Worm (Caenorhabditis elegans) whole organism, L3 larva: Measurements from ENCODE around the gene Y56A3A.28.

Experiments used
- R02D3.7 ChIP-seq: fragments of 150-350 bp; optimal IDR thresholded peaks from 2 replicates; lab custom pipeline; 2014; ENCODE audit warnings: missing biosample characterization, missing genetic modification characterization
- aly-2 ChIP-seq: fragments of 150-350 bp; optimal IDR thresholded peaks from 2 replicates; lab custom pipeline; 2014; ENCODE audit warnings: missing biosample characterization, missing genetic modification characterization
- ceh-9 ChIP-seq: sonication (generic microtip); optimal IDR thresholded peaks from 2 replicates; lab custom pipeline; 2018; ENCODE audit warnings: missing biosample characterization, missing genetic modification characterization
- elt-1 ChIP-seq: fragments of 150-350 bp; optimal IDR thresholded peaks from 2 replicates; lab custom pipeline; 2014; ENCODE audit warnings: missing biosample characterization, missing genetic modification characterization
- elt-2 ChIP-seq: sonication (generic microtip); optimal IDR thresholded peaks from 2 replicates; lab custom pipeline; 2016; ENCODE audit warnings: missing genetic modification reagents, mild to moderate bottlenecking, missing genetic modification characterization, missing compliant biosample characterization
- elt-3 ChIP-seq, 3 experiments: fragments of 150-350 bp in 1 of 3; sonication (generic microtip) in 2 of 3; optimal IDR thresholded peaks; 2 replicates in 2 of 3; 4 replicates in 1 of 3; lab custom pipeline; 2014 to 2017; ENCODE audit warnings: missing biosample characterization in 3 of 3, missing genetic modification characterization in 3 of 3
- fkh-10 ChIP-seq: sonication (generic microtip); optimal IDR thresholded peaks from 2 replicates; lab custom pipeline; 2017; ENCODE audit warnings: missing biosample characterization, missing genetic modification reagents, missing genetic modification characterization
- fkh-2 ChIP-seq: fragments of 150-350 bp; optimal IDR thresholded peaks from 2 replicates; lab custom pipeline; 2014; ENCODE audit warnings: missing biosample characterization, missing genetic modification reagents, missing genetic modification characterization
- fos-1 ChIP-seq: fragments of 150-350 bp; optimal IDR thresholded peaks from 2 replicates; lab custom pipeline; 2014; ENCODE audit warnings: missing biosample characterization, missing genetic modification characterization
- jun-1 ChIP-seq: fragments of 150-350 bp; optimal IDR thresholded peaks from 2 replicates; lab custom pipeline; 2014; ENCODE audit warnings: missing biosample characterization, missing genetic modification reagents, missing genetic modification characterization
- lin-15B ChIP-seq: fragments of 150-350 bp; optimal IDR thresholded peaks from 2 replicates; lab custom pipeline; 2014; ENCODE audit warnings: missing biosample characterization, missing genetic modification characterization
- lin-39 ChIP-seq: fragments of 150-350 bp; optimal IDR thresholded peaks from 2 replicates; lab custom pipeline; 2018; ENCODE audit warnings: missing biosample characterization, missing genetic modification reagents, missing genetic modification characterization
- mdl-1 ChIP-seq: fragments of 150-350 bp; optimal IDR thresholded peaks from 2 replicates; lab custom pipeline; 2014; ENCODE audit warnings: missing biosample characterization, missing genetic modification characterization
- mml-1 ChIP-seq: fragments of 150-350 bp; sonication (generic microtip); optimal IDR thresholded peaks from 3 replicates; lab custom pipeline; 2014; ENCODE audit warnings: missing biosample characterization, missing genetic modification characterization
- nfya-1 ChIP-seq: sonication (generic microtip); optimal IDR thresholded peaks from 2 replicates; lab custom pipeline; 2017; ENCODE audit warnings: missing genetic modification characterization, mild to moderate bottlenecking, missing compliant biosample characterization, antibody characterized with exemption, moderate library complexity; ENCODE audit not compliant: insufficient read depth
- nhr-11 ChIP-seq: fragments of 150-350 bp; optimal IDR thresholded peaks from 2 replicates; lab custom pipeline; 2014; ENCODE audit warnings: missing biosample characterization, missing genetic modification characterization
- nhr-237 ChIP-seq: fragments of 150-350 bp; optimal IDR thresholded peaks from 2 replicates; lab custom pipeline; 2014; ENCODE audit warnings: missing biosample characterization, missing genetic modification characterization
- nhr-25 ChIP-seq: sonication (generic microtip); optimal IDR thresholded peaks from 2 replicates; lab custom pipeline; 2017; ENCODE audit warnings: missing biosample characterization, missing genetic modification characterization
- nhr-28 ChIP-seq: fragments of 150-350 bp; optimal IDR thresholded peaks from 2 replicates; lab custom pipeline; 2014; ENCODE audit warnings: missing biosample characterization, missing genetic modification characterization
- nhr-43 ChIP-seq: sonication (generic microtip); optimal IDR thresholded peaks from 2 replicates; lab custom pipeline; 2016; ENCODE audit warnings: mild to moderate bottlenecking, missing genetic modification characterization, missing compliant biosample characterization; ENCODE audit not compliant: poor library complexity, severe bottlenecking
- nhr-76 ChIP-seq: fragments of 150-350 bp; sonication (generic microtip); optimal IDR thresholded peaks from 5 replicates; lab custom pipeline; 2014; ENCODE audit warnings: missing biosample characterization, missing genetic modification characterization
- pha-4 ChIP-seq: fragments of 150-350 bp; optimal IDR thresholded peaks from 2 replicates; lab custom pipeline; 2014; ENCODE audit warnings: missing biosample characterization, missing genetic modification reagents, missing genetic modification characterization
- pqm-1 ChIP-seq: fragments of 150-350 bp; optimal IDR thresholded peaks from 2 replicates; lab custom pipeline; 2017; ENCODE audit warnings: missing biosample characterization, missing genetic modification characterization, inconsistent platforms
- snpc-4 ChIP-seq: fragments of 150-350 bp; optimal IDR thresholded peaks from 2 replicates; lab custom pipeline; 2014; ENCODE audit warnings: missing biosample characterization, missing genetic modification characterization
- tbx-2 ChIP-seq: sonication (generic microtip); optimal IDR thresholded peaks from 2 replicates; lab custom pipeline; 2016; ENCODE audit warnings: mild to moderate bottlenecking, missing genetic modification characterization, missing compliant biosample characterization
- unc-39 ChIP-seq: sonication (generic microtip); optimal IDR thresholded peaks from 4 replicates; lab custom pipeline; 2017; ENCODE audit warnings: missing biosample characterization, missing genetic modification characterization
- zag-1 ChIP-seq: fragments of 150-350 bp; optimal IDR thresholded peaks from 2 replicates; lab custom pipeline; 2014; ENCODE audit warnings: missing biosample characterization, missing genetic modification characterization
- ztf-11 ChIP-seq: fragments of 150-350 bp; optimal IDR thresholded peaks from 2 replicates; lab custom pipeline; 2014; ENCODE audit warnings: missing biosample characterization, missing genetic modification characterization
- ztf-4 ChIP-seq: fragments of 150-350 bp; optimal IDR thresholded peaks from 2 replicates; lab custom pipeline; 2014; ENCODE audit warnings: missing biosample characterization, missing genetic modification characterization

Gene Y56A3A.28

DNA sequence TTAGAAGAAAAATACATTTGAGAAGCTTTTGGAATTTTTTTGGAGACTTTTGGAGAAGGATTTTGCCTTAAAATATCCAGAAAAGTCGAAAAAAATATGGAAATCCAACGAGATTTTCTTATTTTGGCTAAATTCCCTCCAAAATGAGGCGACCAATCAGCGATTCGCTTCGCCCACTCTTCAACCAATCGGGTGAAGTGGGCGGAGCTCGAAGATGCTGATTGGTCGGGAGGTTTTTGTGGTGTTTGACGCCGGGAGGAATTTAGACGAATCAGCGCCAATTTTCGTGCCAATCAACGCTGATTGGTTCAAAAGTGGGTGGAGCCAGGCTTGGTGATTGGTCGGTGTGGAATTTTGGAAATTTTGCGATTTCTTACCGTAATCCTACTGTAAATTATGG is 9.6 kb upstream of the Y56A3A.28 start:
- TF ChIP-seq nfya-1, result peak; percentile 96
- TF ChIP-seq ztf-4, result no peak

DNA sequence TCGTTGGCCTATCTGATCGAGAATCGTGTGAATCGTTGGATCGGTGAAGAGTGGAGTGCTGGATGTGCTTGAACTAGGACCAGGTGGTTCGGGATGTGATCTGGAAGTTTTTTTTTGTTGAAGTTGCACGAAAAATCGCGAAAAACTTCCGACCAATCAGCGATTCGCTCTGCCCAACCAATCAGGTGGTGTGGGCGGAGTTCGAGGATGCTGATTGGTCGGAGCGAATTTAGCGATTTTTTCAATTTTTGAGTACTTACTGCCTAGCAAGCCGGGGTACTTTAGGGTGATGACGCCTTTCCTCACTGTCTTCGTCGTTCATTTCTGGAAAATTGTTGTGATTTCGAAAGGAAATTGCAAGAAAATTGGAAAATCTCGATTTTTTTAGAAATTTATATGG is 7.6 kb upstream of the Y56A3A.28 start, which contains the start of gene Y56A3A.30:
Y56A3A.30 (minus strand) TSS at position 324 of the 400 bp plus-strand sequence.
- TF ChIP-seq nfya-1, result peak; percentile 91
- TF ChIP-seq aly-2 (tag; lab: Kevin White, UChicago), result no peak

DNA sequence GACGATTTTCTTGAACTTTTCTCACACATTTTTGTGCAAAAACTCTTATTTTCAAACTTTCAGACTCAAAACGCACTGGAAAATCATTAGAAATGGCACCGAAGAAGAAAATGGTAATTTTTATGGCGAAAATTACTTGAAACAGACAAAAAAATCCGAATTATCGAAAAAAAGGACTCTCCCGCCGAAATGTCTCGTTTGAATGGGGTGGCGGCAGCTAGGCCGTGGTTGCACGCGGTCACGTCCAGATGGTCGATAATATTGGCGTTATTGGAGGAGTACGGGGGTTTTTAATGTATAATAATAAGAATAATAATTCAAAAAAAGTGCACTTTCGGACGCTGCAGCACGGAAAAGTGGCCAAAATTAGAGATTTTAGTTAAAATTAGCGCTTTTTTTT is 3.2 kb upstream of the Y56A3A.28 start, which contains the start of gene Y56A3A.31:
Y56A3A.31 (plus strand) TSS at position 64 of the 400 bp plus-strand sequence.
- no peak for TF ChIP-seq nhr-11 (tag; lab: Kevin White, UChicago)
- peak; percentile 7 for TF ChIP-seq pha-4 (tag; lab: Kevin White, UChicago)
- TF ChIP-seq nfya-1, result peak; percentile 35

DNA sequence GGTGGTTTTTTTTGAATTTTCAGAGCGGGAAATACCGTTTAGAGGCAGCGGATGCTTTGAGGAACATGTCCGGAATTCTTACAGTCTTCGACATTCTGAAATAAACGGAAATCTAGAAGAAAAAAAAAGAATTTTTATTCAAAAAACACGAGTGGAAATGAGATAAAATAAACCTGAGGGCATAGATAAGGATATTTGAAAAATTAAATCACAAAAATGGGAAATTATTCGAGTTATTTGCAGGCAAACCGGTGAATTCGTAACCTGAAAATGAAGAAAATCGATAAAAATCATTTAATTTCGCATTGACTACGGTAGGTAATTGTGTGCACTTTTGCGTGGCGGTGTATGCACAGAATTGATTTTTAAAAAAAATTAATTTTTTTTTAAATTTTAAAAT is 2.8 kb upstream of the Y56A3A.28 start, which contains the start of gene ung-1:
ung-1 (minus strand) TSS at position 101 of the 400 bp plus-strand sequence.
- TF ChIP-seq fkh-2 (no peak), snpc-4 (tag; lab: Kevin White, UChicago) (no peak), ztf-11 (tag; lab: Kevin White, UChicago) (no peak), nhr-28 (tag; lab: Kevin White, UChicago) (no peak), nhr-25 (tag; lab: Kevin White, UChicago) (no peak), nhr-237 (tag; lab: Kevin White, UChicago) (no peak), nhr-43 (no peak), jun-1 (tag; lab: Kevin White, UChicago) (no peak), elt-2 (no peak), elt-3 (tag; optimal IDR thresholded peaks at IDR 0.05; lab: Kevin White, UChicago) (no peak)
- TF ChIP-seq, all 47 proteins: peak for 0

DNA sequence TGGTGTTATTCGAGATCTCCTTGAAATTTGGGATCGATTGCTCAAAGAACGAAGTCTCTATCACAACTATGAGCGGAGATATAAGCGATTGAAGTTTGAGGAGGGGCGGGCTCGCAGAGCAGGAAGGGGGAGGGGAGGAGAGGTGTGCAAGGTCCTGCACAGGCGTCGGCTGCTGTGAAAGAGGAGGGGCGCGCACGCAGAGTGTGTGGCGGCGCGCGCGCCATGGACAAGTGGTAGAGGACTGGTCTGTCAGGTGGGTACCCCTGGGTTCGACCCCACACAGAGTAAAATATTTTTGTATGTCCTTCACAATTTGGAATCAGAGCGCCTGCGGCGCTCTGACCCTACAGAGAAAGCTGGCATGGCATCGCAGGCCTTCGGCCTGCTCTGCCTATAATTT is 4.1 kb downstream of the Y56A3A.28 start:
- peak; percentile 4 for TF ChIP-seq snpc-4 (tag; lab: Kevin White, UChicago)

DNA sequence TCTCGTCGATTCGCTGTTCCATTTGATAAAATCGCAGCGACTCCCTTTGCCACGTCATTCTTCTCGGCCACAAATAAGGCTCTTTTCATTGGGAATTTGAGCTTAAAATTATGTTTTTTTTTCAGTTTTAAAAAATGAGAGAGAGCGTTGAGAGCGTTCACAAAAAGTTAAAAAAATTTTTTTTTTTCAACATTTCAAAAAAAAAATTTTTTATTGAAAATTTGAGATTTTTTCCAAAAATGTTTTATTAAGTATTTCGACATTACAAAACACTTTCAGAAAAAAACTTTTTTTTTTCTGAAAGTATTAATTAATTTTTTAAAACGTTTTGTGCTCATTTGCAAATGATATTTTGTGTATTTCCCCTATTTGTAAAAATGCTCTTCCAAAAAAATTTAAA is 11.1 kb downstream of the Y56A3A.28 start, which contains the start of gene top-3:
top-3 (minus strand) TSS at position 101 of the 400 bp plus-strand sequence.
- no peak for TF ChIP-seq unc-39 (tag; lab: Kevin White, UChicago)

DNA sequence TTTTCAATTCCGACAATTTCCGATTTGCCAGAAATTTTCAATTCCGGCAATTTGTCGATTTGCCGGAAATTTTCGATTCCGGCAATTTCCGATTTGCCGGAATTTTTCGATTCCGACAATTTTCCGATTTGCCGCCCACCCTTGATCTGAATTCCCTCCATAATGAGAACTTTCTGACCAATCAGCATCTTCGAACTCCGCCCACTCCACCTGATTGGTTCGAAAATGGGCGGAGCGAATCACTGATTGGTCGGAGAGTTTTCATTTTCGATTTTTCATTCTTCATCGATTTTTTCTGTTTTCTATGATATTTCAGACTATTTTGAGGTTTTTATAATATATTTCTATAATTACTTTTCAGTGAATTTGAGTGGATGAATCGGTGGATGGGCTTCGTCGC is 17.0 kb downstream of the Y56A3A.28 start:
- TF ChIP-seq mdl-1, result no peak
- no peak for TF ChIP-seq lin-39
- peak; percentile 85 for TF ChIP-seq nfya-1

DNA sequence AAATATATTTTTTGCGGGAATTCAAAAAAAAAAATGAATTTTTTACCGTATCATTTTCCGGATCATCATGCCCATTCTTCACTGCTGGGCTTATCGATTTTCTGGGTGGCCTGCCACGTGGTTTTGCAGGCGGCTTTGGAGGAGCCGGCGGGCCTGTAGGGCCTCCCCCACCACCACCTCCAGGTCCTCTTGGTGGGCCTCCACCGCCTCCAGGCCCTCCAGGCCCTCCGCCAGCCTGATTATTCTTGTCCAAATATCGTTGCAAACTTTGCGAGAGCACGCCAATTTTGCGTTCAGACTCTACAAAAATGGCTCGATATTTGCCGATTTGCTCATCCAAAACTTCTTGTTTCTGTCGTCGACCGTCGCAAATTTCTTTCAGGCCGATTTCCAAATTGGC is 20.1 kb downstream of the Y56A3A.28 start:
- no peak for TF ChIP-seq pqm-1 (tag; lab: Kevin White, UChicago)
- no peak for TF ChIP-seq zag-1 (tag; lab: Kevin White, UChicago)
- TF ChIP-seq lin-15B (tag; lab: Kevin White, UChicago), result no peak
- TF ChIP-seq R02D3.7 (tag; lab: Kevin White, UChicago), result no peak
- no peak for TF ChIP-seq ztf-11 (tag; lab: Kevin White, UChicago)
- TF ChIP-seq mml-1 (tag; lab: Kevin White, UChicago), result no peak
- TF ChIP-seq nhr-237 (tag; lab: Kevin White, UChicago), result no peak
- TF ChIP-seq nhr-43, result no peak
- TF ChIP-seq tbx-2, result no peak
- no peak for TF ChIP-seq fos-1
- TF ChIP-seq elt-3 (tag; optimal IDR thresholded peaks at IDR 0.05; lab: Kevin White, UChicago), result no peak
- no peak for TF ChIP-seq snpc-4 (tag; lab: Kevin White, UChicago)
- no peak for TF ChIP-seq aly-2 (tag; lab: Kevin White, UChicago)
- TF ChIP-seq fkh-10 (GFP tag; lab: Kevin White, UChicago), result no peak
- TF ChIP-seq elt-1 (tag; lab: Kevin White, UChicago), result no peak
- TF ChIP-seq nhr-76 (tag; lab: Kevin White, UChicago), result no peak
- no peak for TF ChIP-seq elt-2
- TF ChIP-seq ceh-9 (tag; lab: Kevin White, UChicago), result no peak
